Worm (Caenorhabditis elegans): ENCODE measurements around the gene josd-1.

DNA sequence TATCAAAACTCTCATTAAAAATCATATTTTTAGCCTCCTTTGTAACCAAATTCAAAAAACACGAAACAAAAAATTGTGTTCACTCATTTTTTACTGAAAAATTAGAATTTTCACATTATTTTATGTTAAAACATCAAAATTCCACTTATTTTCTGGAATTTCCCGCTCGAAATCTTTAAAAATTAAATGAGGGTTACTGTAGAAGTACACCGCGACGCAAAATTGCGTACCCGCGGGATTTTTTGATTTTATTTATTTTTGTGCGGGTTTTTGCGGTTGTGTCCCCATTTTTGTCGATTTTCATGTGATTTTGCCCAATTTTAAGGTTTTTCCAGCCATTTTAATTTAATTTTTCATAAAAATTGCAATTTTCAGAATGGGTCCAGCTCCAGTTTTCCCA, 21.9 kb downstream of the josd-1 start:
- no peak for TF ChIP-seq ama-1 (optimal IDR thresholded peaks at IDR 0.05)
- no peak for TF ChIP-seq ceh-34 (tag; optimal IDR thresholded peaks at IDR 0.05)
- no peak for TF ChIP-seq hlh-30 (tag; optimal IDR thresholded peaks at IDR 0.05; ENCODE audit: insufficient read depth)
- TF ChIP-seq unc-42 (tag; optimal IDR thresholded peaks at IDR 0.05) = no peak
- no peak for TF ChIP-seq zip-5 (tag; optimal IDR thresholded peaks at IDR 0.05)
- no peak for TF ChIP-seq sox-2 (GFP tag; IDR thresholded peaks at IDR 0.05)
- TF ChIP-seq dmd-4 (tag; optimal IDR thresholded peaks at IDR 0.05; ENCODE audit: borderline replicate concordance) = no peak
- no peak for TF ChIP-seq dve-1 (tag; optimal IDR thresholded peaks at IDR 0.05)
- TF ChIP-seq ceh-18 (tag; optimal IDR thresholded peaks at IDR 0.05) = no peak
- no peak for TF ChIP-seq ceh-2 (tag; optimal IDR thresholded peaks at IDR 0.05)
- TF ChIP-seq elt-4 (tag; optimal IDR thresholded peaks at IDR 0.05) = no peak
- TF ChIP-seq pqm-1 (tag; optimal IDR thresholded peaks at IDR 0.05) = no peak
- no peak for TF ChIP-seq ets-4 (tag; optimal IDR thresholded peaks at IDR 0.05)
